Worm (Caenorhabditis elegans) whole organism, young adult: Measurements from ENCODE around the gene clh-1.

ENCODE experiments used
- B0019.2 ChIP-seq: fragments of 200-800 bp; sonication (Bioruptor generic); conservative IDR thresholded peaks from 2 replicates; pipeline ENCODE4 v1.3.6; 2022; ENCODE audit warnings: missing genetic modification reagents, missing genetic modification characterization, missing compliant biosample characterization
- D2030.7 ChIP-seq: fragments of 200-800 bp; sonication (Bioruptor generic); IDR thresholded peaks from 2 replicates; pipeline ENCODE4 v1.3.6; 2022; ENCODE audit warnings: missing genetic modification reagents, missing genetic modification characterization, missing compliant biosample characterization
- F33H1.4 ChIP-seq: fragments of 200-800 bp; sonication (Bioruptor generic); IDR thresholded peaks from 2 replicates; pipeline ENCODE4 v1.3.6; 2022; ENCODE audit warnings: missing genetic modification reagents, missing genetic modification characterization, missing compliant biosample characterization
- F57A8.1 ChIP-seq: fragments of 200-800 bp; sonication (Bioruptor generic); optimal IDR thresholded peaks from 2 replicates; lab custom pipeline; 2018; ENCODE audit warnings: mild to moderate bottlenecking, missing genetic modification characterization, moderate library complexity, missing compliant biosample characterization
- F57C9.4 ChIP-seq: sonication (generic microtip); optimal IDR thresholded peaks from 2 replicates; lab custom pipeline; 2017; ENCODE audit warnings: mild to moderate bottlenecking, missing genetic modification characterization, missing compliant biosample characterization
- Y53F4B.3 ChIP-seq: fragments of 200-800 bp; sonication (Bioruptor generic); IDR thresholded peaks from 2 replicates; pipeline ENCODE4 v1.3.6; 2022; ENCODE audit warnings: missing genetic modification reagents, missing genetic modification characterization, missing compliant biosample characterization
- Y53G8AR.9 ChIP-seq: fragments of 200-800 bp; sonication (Bioruptor generic); conservative IDR thresholded peaks from 2 replicates; pipeline ENCODE4 v1.3.6; 2022; ENCODE audit warnings: missing genetic modification reagents, missing genetic modification characterization, missing compliant biosample characterization
- Y56A3A.18 ChIP-seq: fragments of 200-800 bp; sonication (Bioruptor generic); IDR thresholded peaks from 2 replicates; pipeline ENCODE4 v1.3.6; 2022; ENCODE audit warnings: missing genetic modification reagents, missing genetic modification characterization, missing compliant biosample characterization
- Y79H2A.3 ChIP-seq: fragments of 200-800 bp; sonication (Bioruptor generic); conservative IDR thresholded peaks from 2 replicates; pipeline ENCODE4 v1.3.6; 2022; ENCODE audit warnings: missing genetic modification reagents, missing genetic modification characterization, missing compliant biosample characterization
- akir-1 ChIP-seq: fragments of 200-800 bp; sonication (Bioruptor generic); optimal IDR thresholded peaks from 2 replicates; lab custom pipeline; 2018; ENCODE audit warnings: mild to moderate bottlenecking, missing genetic modification characterization, moderate library complexity, missing compliant biosample characterization
- aptf-2 ChIP-seq: fragments of 200-800 bp; sonication (Bioruptor generic); conservative IDR thresholded peaks from 2 replicates; pipeline ENCODE4 v1.3.6; 2022; ENCODE audit warnings: missing genetic modification reagents, missing genetic modification characterization, missing compliant biosample characterization
- attf-3 ChIP-seq: fragments of 200-800 bp; sonication (Bioruptor generic); conservative IDR thresholded peaks from 2 replicates; pipeline ENCODE4 v1.3.6; 2022; ENCODE audit warnings: missing genetic modification reagents, missing genetic modification characterization, missing compliant biosample characterization
- ccch-3 ChIP-seq: fragments of 200-800 bp; sonication (Bioruptor generic); optimal IDR thresholded peaks from 2 replicates; lab custom pipeline; 2018; ENCODE audit warnings: mild to moderate bottlenecking, missing genetic modification characterization, missing compliant biosample characterization
- ceh-79 ChIP-seq: sonication (generic microtip); optimal IDR thresholded peaks from 2 replicates; lab custom pipeline; 2017; ENCODE audit warnings: mild to moderate bottlenecking, missing genetic modification characterization, missing compliant biosample characterization
- ceh-91 ChIP-seq: fragments of 200-800 bp; sonication (Bioruptor generic); IDR thresholded peaks from 2 replicates; pipeline ENCODE4 v1.3.6; 2022; ENCODE audit warnings: missing genetic modification reagents, missing genetic modification characterization, missing compliant biosample characterization
- dox-1 ChIP-seq: fragments of 200-800 bp; sonication (Bioruptor generic); IDR thresholded peaks from 2 replicates; pipeline ENCODE4 v1.3.6; 2022; ENCODE audit warnings: missing genetic modification reagents, missing genetic modification characterization, missing compliant biosample characterization
- dpl-1 ChIP-seq: fragments of 150-350 bp; optimal IDR thresholded peaks from 2 replicates; lab custom pipeline; 2014; ENCODE audit warnings: missing biosample characterization, missing genetic modification reagents, missing genetic modification characterization
- efl-1 ChIP-seq: fragments of 150-350 bp; optimal IDR thresholded peaks from 2 replicates; lab custom pipeline; 2014; ENCODE audit warnings: missing biosample characterization, missing genetic modification reagents, missing genetic modification characterization
- ekl-4 ChIP-seq: fragments of 200-800 bp; sonication (Bioruptor generic); IDR thresholded peaks from 2 replicates; pipeline ENCODE4 v1.3.6; 2022; ENCODE audit warnings: missing genetic modification reagents, missing genetic modification characterization, missing compliant biosample characterization
- ets-4 ChIP-seq: fragments of 200-800 bp; sonication (Bioruptor generic); optimal IDR thresholded peaks from 2 replicates; lab custom pipeline; 2018; ENCODE audit warnings: mild to moderate bottlenecking, missing genetic modification characterization, missing compliant biosample characterization
- fkh-3 ChIP-seq: sonication (generic microtip); optimal IDR thresholded peaks from 2 replicates; lab custom pipeline; 2016; ENCODE audit warnings: mild to moderate bottlenecking, missing genetic modification characterization, missing compliant biosample characterization
- him-1 ChIP-seq: sonication (generic microtip); optimal IDR thresholded peaks from 2 replicates; lab custom pipeline; 2016; ENCODE audit warnings: missing genotype, missing genetic modification reagents, missing genetic modification characterization, missing compliant biosample characterization
- hmg-1.2 ChIP-seq: fragments of 200-800 bp; sonication (Bioruptor generic); IDR thresholded peaks from 2 replicates; pipeline ENCODE4 v1.3.6; 2022; ENCODE audit warnings: missing genetic modification reagents, missing genetic modification characterization, missing compliant biosample characterization
- hmg-20 ChIP-seq: fragments of 200-800 bp; sonication (Bioruptor generic); IDR thresholded peaks from 2 replicates; pipeline ENCODE4 v1.3.6; 2022; ENCODE audit warnings: missing genetic modification reagents, missing genetic modification characterization, missing compliant biosample characterization
- hsf-1 ChIP-seq: fragments of 200-800 bp; sonication (Bioruptor generic); IDR thresholded peaks from 2 replicates; pipeline ENCODE4 v1.3.6; 2022; ENCODE audit warnings: missing genetic modification reagents, missing genetic modification characterization, missing compliant biosample characterization
- lin-35 ChIP-seq, 3 experiments: fragments of 150-350 bp in 2 of 3; sonication (generic microtip) in 1 of 3; optimal IDR thresholded peaks; 2 replicates each; lab custom pipeline; 2014 to 2018; ENCODE audit warnings: missing biosample characterization in 3 of 3, missing genetic modification characterization in 3 of 3, missing genetic modification reagents in 3 of 3
- lsl-1 ChIP-seq: fragments of 200-800 bp; sonication (Bioruptor generic); optimal IDR thresholded peaks from 2 replicates; lab custom pipeline; 2018; ENCODE audit warnings: mild to moderate bottlenecking, missing genetic modification characterization, moderate library complexity, missing compliant biosample characterization
- madf-3 ChIP-seq: fragments of 200-800 bp; sonication (Bioruptor generic); IDR thresholded peaks from 2 replicates; pipeline ENCODE4 v1.3.6; 2022; ENCODE audit warnings: missing genetic modification reagents, missing genetic modification characterization, missing compliant biosample characterization
- madf-6 ChIP-seq: fragments of 200-800 bp; sonication (Bioruptor generic); IDR thresholded peaks from 2 replicates; pipeline ENCODE4 v1.3.6; 2022; ENCODE audit warnings: missing genetic modification reagents, missing genetic modification characterization, missing compliant biosample characterization
- madf-8 ChIP-seq: fragments of 200-800 bp; sonication (Bioruptor generic); conservative IDR thresholded peaks from 2 replicates; pipeline ENCODE4 v1.3.6; 2022; ENCODE audit warnings: missing genetic modification reagents, missing genetic modification characterization, missing compliant biosample characterization
- nfya-1 ChIP-seq: sonication (generic microtip); optimal IDR thresholded peaks from 2 replicates; lab custom pipeline; 2017; ENCODE audit warnings: antibody characterized with exemption, missing compliant biosample characterization, missing genetic modification characterization, borderline replicate concordance; ENCODE audit not compliant: insufficient read depth
- snpc-1.1 ChIP-seq: sonication (generic microtip); optimal IDR thresholded peaks from 2 replicates; lab custom pipeline; 2017; ENCODE audit warnings: missing genetic modification characterization, mild to moderate bottlenecking, missing compliant biosample characterization, antibody characterized with exemption, moderate library complexity, missing genotype, missing genetic modification reagents; ENCODE audit not compliant: insufficient read depth
- somi-1 ChIP-seq: fragments of 200-800 bp; sonication (Bioruptor generic); optimal IDR thresholded peaks from 2 replicates; lab custom pipeline; 2018; ENCODE audit warnings: mild to moderate bottlenecking, missing genetic modification characterization, missing compliant biosample characterization
- sptf-2 ChIP-seq: fragments of 200-800 bp; sonication (Bioruptor generic); optimal IDR thresholded peaks from 2 replicates; lab custom pipeline; 2018; ENCODE audit warnings: mild to moderate bottlenecking, missing genetic modification characterization, missing compliant biosample characterization
- tbp1 ChIP-seq: fragments of 200-800 bp; sonication (Bioruptor generic); optimal IDR thresholded peaks from 2 replicates; lab custom pipeline; 2018; ENCODE audit warnings: mild to moderate bottlenecking, missing genetic modification characterization, missing compliant biosample characterization
- tbx-9 ChIP-seq: sonication (generic microtip); optimal IDR thresholded peaks from 2 replicates; lab custom pipeline; 2016; ENCODE audit warnings: borderline replicate concordance, missing genetic modification characterization, inconsistent platforms, missing compliant biosample characterization
- tlf-1 ChIP-seq: fragments of 200-800 bp; sonication (Bioruptor generic); optimal IDR thresholded peaks from 2 replicates; lab custom pipeline; 2018; ENCODE audit warnings: mild to moderate bottlenecking, missing genetic modification characterization, missing compliant biosample characterization
- xnd-1 ChIP-seq: sonication (generic microtip); optimal IDR thresholded peaks from 2 replicates; lab custom pipeline; 2016; ENCODE audit warnings: missing genotype, missing genetic modification reagents, missing genetic modification characterization, missing compliant biosample characterization
- zfh-2 ChIP-seq: fragments of 200-800 bp; sonication (Bioruptor generic); conservative IDR thresholded peaks from 2 replicates; pipeline ENCODE4 v1.3.6; 2022; ENCODE audit warnings: missing genetic modification reagents, missing genetic modification characterization, missing compliant biosample characterization
- ztf-25 ChIP-seq: fragments of 200-800 bp; sonication (Bioruptor generic); IDR thresholded peaks from 2 replicates; pipeline ENCODE4 v1.3.6; 2022; ENCODE audit warnings: missing genetic modification reagents, missing genetic modification characterization, missing compliant biosample characterization
- ztf-3 ChIP-seq: fragments of 200-800 bp; sonication (Bioruptor generic); optimal IDR thresholded peaks from 2 replicates; lab custom pipeline; 2018; ENCODE audit warnings: mild to moderate bottlenecking, missing genetic modification characterization, missing compliant biosample characterization

clh-1 gene

DNA sequence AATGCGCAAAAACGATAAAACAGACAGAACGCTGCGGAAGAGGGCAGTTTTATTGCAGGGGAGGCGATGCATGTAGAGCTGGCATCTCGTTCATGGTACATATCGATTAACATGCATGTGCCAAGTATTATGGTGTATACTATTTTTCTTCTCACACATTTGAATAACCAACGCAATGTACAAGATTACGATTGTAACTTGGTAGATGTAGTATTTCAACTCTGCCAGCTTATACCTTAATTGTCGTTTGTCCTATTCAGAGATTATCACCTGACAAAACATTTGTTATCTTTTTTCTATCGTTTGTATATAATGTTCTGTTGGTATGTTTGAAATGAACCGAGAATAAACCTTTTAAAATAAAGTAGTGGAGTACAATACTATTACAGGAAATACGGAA, 26.3 kb downstream of the clh-1 start, which contains the start of gene pes-5:
TSS of gene pes-5 (minus strand) at position 101 of the 400 bp plus-strand sequence.
- TF ChIP-seq fkh-3 (tag; lab: Kevin White, UChicago): no peak
- no peak for TF ChIP-seq Y79H2A.3
- no peak for TF ChIP-seq Y56A3A.18 (GFP tag; lab: Robert Waterston, UW)
- TF ChIP-seq ztf-25: no peak
- TF ChIP-seq Y53F4B.3 (GFP tag; lab: Robert Waterston, UW): no peak
- no peak for TF ChIP-seq Y53G8AR.9 (GFP tag; lab: Robert Waterston, UW)

DNA sequence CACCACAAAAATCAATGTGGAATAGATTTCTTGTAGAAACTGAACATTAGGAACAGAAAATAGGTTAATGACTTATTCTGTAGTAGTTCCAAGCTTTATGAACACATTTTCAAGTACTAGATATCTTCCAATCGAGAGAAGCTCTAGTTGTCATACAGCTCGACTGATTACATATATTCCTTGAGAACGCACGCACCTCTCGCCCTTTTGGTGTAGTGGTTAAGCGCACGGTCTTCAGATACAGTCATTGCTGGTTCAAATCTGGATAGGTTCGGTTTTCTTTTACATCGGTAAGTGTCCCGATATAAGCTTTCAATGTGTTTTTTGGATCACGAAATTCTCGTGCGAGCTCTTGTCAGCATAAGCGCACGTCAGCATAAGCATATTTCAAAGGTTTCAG, 31.6 kb downstream of the clh-1 start:
- TF ChIP-seq tbp1 (GFP tag; lab: Kevin White, UChicago): peak; percentile 65

DNA sequence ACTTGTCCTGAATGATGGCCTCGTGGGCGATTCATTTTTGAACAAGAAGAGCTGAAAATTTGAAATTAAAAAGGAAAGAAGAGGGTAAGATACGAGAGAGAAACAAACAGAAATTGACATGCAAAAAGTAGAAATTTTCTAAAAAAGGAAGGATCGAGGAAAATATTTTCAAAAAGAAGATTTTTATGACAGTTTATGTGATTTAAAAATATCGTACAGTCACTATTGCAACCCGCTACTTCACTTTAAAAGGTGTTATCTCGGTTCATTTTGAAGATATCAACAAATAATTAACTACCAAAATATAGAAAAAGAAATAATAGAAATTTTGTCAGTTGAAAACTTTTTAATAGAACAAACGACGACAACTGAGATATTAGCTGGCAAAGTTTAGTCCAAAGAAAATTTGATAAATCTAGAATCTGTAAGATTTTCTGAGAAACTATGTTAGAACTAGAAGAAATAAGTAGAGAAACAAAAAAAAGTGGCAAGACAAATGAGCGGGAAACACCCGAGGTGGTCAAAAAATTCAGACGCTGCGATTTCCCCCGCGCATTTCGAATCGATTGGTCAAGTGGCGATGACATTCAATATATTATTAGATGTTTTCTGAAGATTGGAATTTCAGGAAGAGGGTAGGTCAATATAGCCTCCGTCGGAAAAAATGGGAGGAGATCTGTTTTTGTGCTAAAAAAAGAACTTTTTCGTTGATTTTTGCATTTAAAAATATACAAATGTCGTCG, 32.5 kb downstream of the clh-1 start, which contains the start of gene Y6D1A.1:
TSS of gene Y6D1A.1 (minus strand) at position 51 of the 743 bp plus-strand sequence.
- TF ChIP-seq dpl-1: peak; percentile 43
- 0 out of 2 replicates have a peak, but pooled peaks have one; percentile 33 for TF ChIP-seq ekl-4 (GFP tag; lab: Robert Waterston, UW)
- TF ChIP-seq lin-35 (GFP tag; optimal IDR thresholded peaks at IDR 0.05; lab: Kevin White, UChicago): peak in 1 of 3 experiments; percentile 4
- TF ChIP-seq B0019.2 (GFP tag; lab: Robert Waterston, UW): no peak; the same call in 1 of the 2 replicates
- TF ChIP-seq hmg-1.2 (GFP tag; lab: Robert Waterston, UW): peak; percentile 28; the same call in 1 of the 2 replicates
- TF ChIP-seq aptf-2 (GFP tag; lab: Robert Waterston, UW): no peak
- TF ChIP-seq nfya-1: no peak
- TF ChIP-seq him-1: no peak
- peak; percentile 80 for TF ChIP-seq madf-8 (GFP tag; lab: Robert Waterston, UW)
- peak; percentile 68 for TF ChIP-seq ceh-91 (GFP tag; lab: Robert Waterston, UW)
- TF ChIP-seq F57A8.1 (GFP tag; lab: Kevin White, UChicago): no peak
- TF ChIP-seq fkh-3 (tag; lab: Kevin White, UChicago): no peak
- TF ChIP-seq xnd-1 (tag; lab: Kevin White, UChicago): peak; percentile 59
- TF ChIP-seq ets-4: no peak
- peak; percentile 59; the same call in 1 of the 2 replicates for TF ChIP-seq madf-3 (GFP tag; lab: Robert Waterston, UW)
- TF ChIP-seq tbx-9 (tag; lab: Kevin White, UChicago): no peak
- peak; percentile 50; the same call in 1 of the 2 replicates for TF ChIP-seq D2030.7 (GFP tag; lab: Robert Waterston, UW)
- no peak for TF ChIP-seq ccch-3 (GFP tag; lab: Kevin White, UChicago)
- TF ChIP-seq sptf-2: no peak
- no peak for TF ChIP-seq somi-1 (GFP tag; lab: Kevin White, UChicago)
- TF ChIP-seq akir-1 (GFP tag; lab: Kevin White, UChicago): no peak
- TF ChIP-seq snpc-1.1 (tag; lab: Kevin White, UChicago): no peak
- no peak for TF ChIP-seq tlf-1
- TF ChIP-seq F33H1.4 (GFP tag; lab: Robert Waterston, UW): peak; percentile 59; the same call in 1 of the 2 replicates
- TF ChIP-seq attf-3: no peak
- 0 out of 2 replicates have a peak, but pooled peaks have one; percentile 62 for TF ChIP-seq hsf-1
- TF ChIP-seq zfh-2 (GFP tag; lab: Robert Waterston, UW): no peak
- peak; percentile 55 for TF ChIP-seq lsl-1
- TF ChIP-seq Y53F4B.3 (GFP tag; lab: Robert Waterston, UW): no peak
- TF ChIP-seq efl-1 (GFP tag; lab: Kevin White, UChicago): peak; percentile 90
- TF ChIP-seq hmg-20 (GFP tag; lab: Robert Waterston, UW): no peak
- no peak for TF ChIP-seq ceh-79
- no peak for TF ChIP-seq F57C9.4 (tag; lab: Kevin White, UChicago)
- peak; percentile 95 for TF ChIP-seq madf-6 (GFP tag; lab: Robert Waterston, UW)
- TF ChIP-seq ztf-3 (GFP tag; lab: Kevin White, UChicago): no peak
- peak; percentile 17; the same call in 1 of the 2 replicates for TF ChIP-seq dox-1 (GFP tag; lab: Robert Waterston, UW)
